Worm (Caenorhabditis elegans) whole organism, L4/young adult: ENCODE data around the gene pud-1.2.

Source experiments
- W03F9.2 ChIP-seq: fragments of 150-350 bp; optimal IDR thresholded peaks from 2 replicates; lab custom pipeline; 2014; ENCODE audit warnings: missing biosample characterization, missing genetic modification characterization
- dao-5 ChIP-seq: sonication (generic microtip); optimal IDR thresholded peaks from 2 replicates; lab custom pipeline; 2016; ENCODE audit warnings: missing genotype, missing genetic modification characterization, moderate library complexity, missing compliant biosample characterization
- him-1 ChIP-seq: sonication (generic microtip); optimal IDR thresholded peaks from 2 replicates; lab custom pipeline; 2016; ENCODE audit warnings: missing genotype, missing genetic modification reagents, missing genetic modification characterization, missing compliant biosample characterization

Gene pud-1.2

ce11 chrV:2303775-2304174 is 18.6 kb downstream of the pud-1.2 start, which contains the start of gene irld-15:
Gene irld-15, minus strand, starts transcription at chrV:2303875.
- TF ChIP-seq him-1 (tag; lab: Kevin White, UChicago) (no peak), dao-5 (tag; lab: Kevin White, UChicago) (no peak), W03F9.2 (tag; lab: Kevin White, UChicago) (no peak)

DNA sequence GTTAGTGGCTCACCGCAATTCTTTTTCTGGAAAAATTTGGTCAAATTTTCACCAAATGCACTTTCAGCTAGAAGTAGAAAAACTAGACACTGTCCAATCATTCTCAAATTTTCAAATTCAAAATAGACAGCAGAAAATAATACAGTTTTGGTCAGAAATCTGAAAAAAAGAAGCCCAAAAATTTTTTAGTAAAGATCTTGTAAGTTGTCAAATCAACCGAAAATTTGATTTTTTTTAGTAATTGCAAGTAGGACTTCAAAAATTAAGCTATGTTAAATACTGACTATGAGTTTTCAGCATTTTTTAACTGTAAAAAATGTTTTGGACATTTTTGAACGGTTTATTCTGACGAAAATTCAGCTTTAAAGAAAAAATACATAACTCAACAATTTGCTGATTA is 21.5 kb downstream of the pud-1.2 start, which contains the start of gene Y19D10B.8:
Gene Y19D10B.8, minus strand, starts transcription at position 101 of the 400 bp plus-strand sequence.
- TF ChIP-seq W03F9.2 (tag; lab: Kevin White, UChicago) = no peak
- TF ChIP-seq dao-5 (tag; lab: Kevin White, UChicago) = no peak
- no peak for TF ChIP-seq him-1 (tag; lab: Kevin White, UChicago)

- no peak for TF ChIP-seq W03F9.2 (tag; lab: Kevin White, UChicago)
- TF ChIP-seq dao-5 (tag; lab: Kevin White, UChicago) = no peak
- no peak for TF ChIP-seq him-1 (tag; lab: Kevin White, UChicago)
Observed at ce11 chrV:2294577-2294976, 27.8 kb downstream of the pud-1.2 start, which contains the start of gene nhr-226. Gene nhr-226, plus strand, starts transcription at chrV:2294877.

DNA sequence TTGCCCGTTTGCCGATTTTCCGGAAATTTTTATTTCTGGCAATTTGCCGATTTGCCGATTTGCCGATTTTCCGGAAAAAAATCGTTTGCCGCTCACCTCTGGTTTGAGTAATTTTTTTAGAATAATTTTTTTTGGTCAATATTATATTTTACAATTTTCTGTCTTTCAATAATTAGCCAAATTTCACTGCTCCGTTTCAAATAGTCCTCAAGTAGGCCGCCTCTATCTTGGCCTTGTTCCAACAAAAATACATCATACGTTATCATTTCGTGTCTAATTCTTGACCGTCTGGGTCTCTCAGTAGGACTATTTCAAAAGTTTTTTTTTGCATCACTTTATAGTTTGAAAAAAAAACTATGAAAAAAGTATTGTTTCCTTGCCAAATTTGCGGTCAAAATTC is 30.1 kb downstream of the pud-1.2 start, which contains the start of gene nhr-115:
Gene nhr-115, plus strand, starts transcription at position 301 of the 400 bp plus-strand sequence.
- TF ChIP-seq him-1 (tag; lab: Kevin White, UChicago) (no peak), dao-5 (tag; lab: Kevin White, UChicago) (no peak), W03F9.2 (tag; lab: Kevin White, UChicago) (no peak)

DNA sequence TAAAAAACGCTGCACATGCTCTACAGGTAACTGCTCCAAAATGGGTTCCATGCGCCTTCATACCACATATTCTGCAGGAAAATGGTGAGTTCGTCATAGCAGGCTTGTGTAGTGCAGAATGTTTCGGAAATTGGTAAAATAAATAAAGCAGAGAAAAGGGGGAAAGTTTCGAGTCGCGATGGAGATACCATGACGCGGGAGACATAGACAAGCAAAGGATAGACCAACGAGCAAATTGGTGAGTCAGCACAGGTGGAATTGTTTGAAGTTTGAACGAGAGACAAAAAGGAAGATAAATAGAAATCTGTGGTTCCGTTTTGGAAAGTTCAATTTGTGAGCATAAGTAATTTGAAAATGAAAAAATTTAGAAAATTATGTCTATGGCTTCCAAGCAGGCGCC is 32.0 kb downstream of the pud-1.2 start, which contains the start of gene nhr-225:
Gene nhr-225, minus strand, starts transcription at position 146 of the 400 bp plus-strand sequence.
- TF ChIP-seq him-1 (tag; lab: Kevin White, UChicago) = no peak
- TF ChIP-seq W03F9.2 (tag; lab: Kevin White, UChicago) = no peak
- no peak for TF ChIP-seq dao-5 (tag; lab: Kevin White, UChicago)

DNA sequence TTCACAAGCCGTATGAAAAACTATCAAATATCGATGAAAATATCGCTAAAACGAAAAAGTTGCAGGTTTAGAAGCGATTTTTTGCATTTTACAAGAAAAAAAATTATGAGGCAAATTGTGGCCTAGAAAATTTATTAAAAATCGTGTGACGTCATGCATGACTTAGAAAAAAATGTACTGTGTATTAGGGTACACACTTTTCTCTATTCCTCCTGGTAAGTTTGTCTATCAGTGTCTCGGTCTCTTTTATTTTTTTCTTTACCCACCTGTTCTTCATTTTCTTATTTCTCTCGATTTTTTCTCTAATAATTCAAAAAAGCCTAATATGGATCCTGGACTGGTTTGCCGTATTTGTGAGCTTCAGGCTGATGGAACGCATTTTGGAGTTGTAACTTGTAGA is 37.3 kb downstream of the pud-1.2 start, which contains the start of gene nhr-227:
Gene nhr-227, plus strand, starts transcription at position 326 of the 400 bp plus-strand sequence.
- TF ChIP-seq him-1 (tag; lab: Kevin White, UChicago) (no peak), dao-5 (tag; lab: Kevin White, UChicago) (no peak), W03F9.2 (tag; lab: Kevin White, UChicago) (no peak)

DNA sequence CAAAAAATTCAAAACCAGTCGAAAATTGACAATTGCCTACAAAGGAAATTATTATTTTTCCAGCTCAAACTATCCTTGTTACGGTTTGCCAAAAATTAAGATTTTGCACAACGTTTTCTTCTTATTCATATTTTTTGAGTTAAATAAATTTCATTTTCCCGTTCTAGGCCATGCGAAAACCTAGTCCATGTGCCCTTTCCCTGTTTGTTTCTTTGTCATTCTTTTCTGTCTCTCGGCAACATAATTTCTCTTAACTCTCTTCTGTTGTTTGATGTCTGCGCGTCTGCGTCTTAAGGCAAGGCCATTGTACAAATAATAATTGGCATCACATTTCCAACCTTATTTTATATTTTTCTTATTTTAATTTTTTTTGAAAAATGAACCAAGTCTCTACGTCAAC is 40.9 kb downstream of the pud-1.2 start, which contains the start of gene nhr-228:
Gene nhr-228, plus strand, starts transcription at position 261 of the 400 bp plus-strand sequence.
- TF ChIP-seq dao-5 (tag; lab: Kevin White, UChicago) (no peak), W03F9.2 (tag; lab: Kevin White, UChicago) (peak; percentile 17)

DNA sequence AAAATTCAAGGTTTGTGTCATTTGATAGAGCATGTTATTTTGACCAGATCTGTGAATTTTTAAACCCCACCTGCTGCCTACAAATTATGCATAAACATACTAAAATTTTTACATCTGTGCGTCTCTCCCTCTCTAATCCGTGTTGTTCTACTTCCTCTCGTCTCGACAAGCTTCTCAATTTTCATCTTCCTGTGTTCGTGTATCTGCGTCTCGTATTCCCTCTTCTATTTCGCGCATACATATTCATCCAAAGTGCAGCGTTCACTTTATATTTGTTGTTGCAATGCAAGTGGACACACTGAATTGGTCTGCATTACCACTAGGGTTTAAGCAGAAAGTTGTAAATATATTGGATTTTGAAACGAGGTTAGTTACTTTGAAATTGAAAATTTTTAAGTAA is 43.8 kb downstream of the pud-1.2 start, which contains the start of gene fbxa-137:
Gene fbxa-137, plus strand, starts transcription at position 274 of the 400 bp plus-strand sequence.
- no peak for TF ChIP-seq W03F9.2 (tag; lab: Kevin White, UChicago)
- no peak for TF ChIP-seq him-1 (tag; lab: Kevin White, UChicago)
- no peak for TF ChIP-seq dao-5 (tag; lab: Kevin White, UChicago)

ce11 chrV:2278052-2278451 is 44.3 kb downstream of the pud-1.2 start, which contains the start of gene nhr-59:
Gene nhr-59, minus strand, starts transcription at chrV:2278265.
- no peak for TF ChIP-seq W03F9.2 (tag; lab: Kevin White, UChicago)
- TF ChIP-seq him-1 (tag; lab: Kevin White, UChicago) = no peak
- TF ChIP-seq dao-5 (tag; lab: Kevin White, UChicago) = no peak

DNA sequence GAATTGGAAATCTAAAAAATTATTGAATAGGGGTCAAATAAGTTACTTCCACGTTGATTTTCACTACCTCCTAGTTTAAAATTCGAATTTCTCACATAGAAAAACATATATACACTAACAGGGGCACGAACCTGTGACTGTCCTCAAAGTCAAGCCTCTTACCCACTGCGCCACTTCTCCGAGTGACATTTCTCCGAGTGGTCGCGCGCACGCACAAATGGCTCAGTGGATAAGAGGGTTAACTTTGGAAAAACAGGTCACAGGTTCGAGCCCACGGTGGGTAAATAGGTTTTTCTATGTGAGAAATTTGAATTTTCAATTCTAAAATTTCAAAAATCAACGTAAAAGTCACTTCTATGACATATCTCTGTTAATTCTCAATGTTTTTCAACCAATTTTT is 45.1 kb downstream of the pud-1.2 start:
- no peak for TF ChIP-seq dao-5 (tag; lab: Kevin White, UChicago)

DNA sequence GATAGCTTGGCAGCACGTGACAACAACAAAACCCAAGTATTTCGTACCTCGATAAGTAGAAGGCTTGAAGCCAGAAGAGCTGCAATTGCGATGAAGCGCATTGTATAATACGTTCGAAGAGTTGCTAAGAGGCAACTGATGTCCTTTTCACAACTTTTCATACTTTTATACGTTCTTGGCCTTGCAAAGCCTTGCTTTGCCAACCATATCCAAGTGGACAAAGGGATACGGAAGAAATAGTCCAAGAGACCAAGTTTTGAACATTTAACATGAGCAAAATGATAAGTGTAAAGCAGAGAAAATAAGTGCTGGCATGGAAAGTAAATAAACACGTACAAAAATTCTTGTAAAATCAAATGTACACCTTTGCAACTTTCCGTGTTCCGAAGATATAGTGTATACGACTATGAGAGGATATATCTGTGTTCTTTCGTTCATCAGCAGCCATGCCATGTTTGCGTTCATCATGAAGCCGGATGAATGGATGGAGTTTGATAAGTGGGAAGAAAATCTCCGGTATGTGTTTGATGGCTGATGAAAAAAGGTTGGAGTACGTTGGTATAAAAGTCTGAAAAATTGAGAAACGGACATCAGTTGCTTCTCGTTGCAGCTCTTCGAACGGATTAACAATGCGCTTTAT is 48.0 kb downstream of the pud-1.2 start, which contains the start of the genes Y5H2A.4 and abu-4:
Gene Y5H2A.4, minus strand, starts transcription at position 101 of the 640 bp plus-strand sequence.
Gene abu-4, plus strand, starts transcription at position 590 of the 640 bp plus-strand sequence.
- TF ChIP-seq him-1 (tag; lab: Kevin White, UChicago) (no peak), dao-5 (tag; lab: Kevin White, UChicago) (no peak), W03F9.2 (tag; lab: Kevin White, UChicago) (no peak)
